Worm (Caenorhabditis elegans) whole organism, L2 larva: ENCODE results near the gene sma-9.

Experiments
- ceh-82 ChIP-seq: fragments of 150-350 bp; optimal IDR thresholded peaks from 2 replicates; lab custom pipeline; 2014; ENCODE audit warnings: missing biosample characterization, missing genetic modification characterization
- crh-2 ChIP-seq: sonication (generic microtip); optimal IDR thresholded peaks from 2 replicates; lab custom pipeline; 2017; ENCODE audit warnings: missing biosample characterization, missing genetic modification characterization
- nhr-25 ChIP-seq: fragments of 150-350 bp; sonication (generic microtip); optimal IDR thresholded peaks from 3 replicates; lab custom pipeline; 2014; ENCODE audit warnings: missing biosample characterization, missing genetic modification characterization

- TF ChIP-seq nhr-25 (tag; lab: Kevin White, UChicago) (no peak), ceh-82 (no peak), crh-2 (tag; lab: Kevin White, UChicago) (no peak)
Measured at ce11 chrX:10758453-10758852, 10.6 kb upstream of the sma-9 start.
